Fruit fly (Drosophila melanogaster) whole organism, embryonic: ENCODE measurements around the gene NT1.

Source experiments
- ATbp ChIP-seq: fragments of 200-800 bp; sonication (Bioruptor generic); optimal IDR thresholded peaks from 2 replicates; lab custom pipeline; 2017; ENCODE audit warnings: missing biosample characterization, mild to moderate bottlenecking, missing genetic modification characterization, missing genetic modification reagents
- B-H2 ChIP-seq: fragments of 200-800 bp; sonication (Bioruptor generic); optimal IDR thresholded peaks from 2 replicates; lab custom pipeline; 2018; ENCODE audit warnings: missing biosample characterization, mild to moderate bottlenecking, missing genetic modification characterization
- Bgb ChIP-seq: fragments of 200-800 bp; sonication (Bioruptor generic); IDR thresholded peaks from 2 replicates; pipeline ENCODE4 v1.3.6; 2022; ENCODE audit warnings: missing biosample characterization, missing genetic modification characterization; ENCODE audit not compliant: partially characterized antibody
- BtbVII ChIP-seq: fragments of 200-800 bp; sonication (Bioruptor generic); optimal IDR thresholded peaks from 3 replicates; lab custom pipeline; 2017; ENCODE audit warnings: missing biosample characterization, mild to moderate bottlenecking, missing genetic modification characterization
- CG10274 ChIP-seq: fragments of 200-800 bp; sonication (Bioruptor generic); optimal IDR thresholded peaks from 3 replicates; lab custom pipeline; 2017; ENCODE audit warnings: missing biosample characterization, mild to moderate bottlenecking, missing genetic modification characterization
- CG10543 ChIP-seq: fragments of 200-800 bp; sonication (Bioruptor generic); optimal IDR thresholded peaks from 3 replicates; lab custom pipeline; 2017; ENCODE audit warnings: missing biosample characterization, mild to moderate bottlenecking, missing genetic modification characterization, moderate library complexity
- CG11093 ChIP-seq: fragments of 200-800 bp; sonication (Bioruptor generic); IDR thresholded peaks from 3 replicates; pipeline ENCODE4 v1.3.6; 2022; ENCODE audit warnings: missing biosample characterization, missing genetic modification characterization
- CG1233 ChIP-seq: fragments of 200-800 bp; sonication (Bioruptor generic); optimal IDR thresholded peaks from 4 replicates; lab custom pipeline; 2018; ENCODE audit warnings: missing biosample characterization, mild to moderate bottlenecking, missing genetic modification characterization
- CG13123 ChIP-seq: fragments of 200-800 bp; sonication (Bioruptor generic); optimal IDR thresholded peaks from 2 replicates; lab custom pipeline; 2016; ENCODE audit warnings: missing biosample characterization, missing genetic modification characterization
- CG13775 ChIP-seq: fragments of 200-800 bp; sonication (Bioruptor generic); optimal IDR thresholded peaks from 3 replicates; lab custom pipeline; 2017; ENCODE audit warnings: missing biosample characterization, mild to moderate bottlenecking, missing genetic modification characterization
- CG16863 ChIP-seq: fragments of 200-800 bp; sonication (Bioruptor generic); optimal IDR thresholded peaks from 3 replicates; lab custom pipeline; 2016; ENCODE audit warnings: missing biosample characterization, missing genetic modification characterization
- CG17359 ChIP-seq: fragments of 200-800 bp; sonication (Bioruptor generic); optimal IDR thresholded peaks from 3 replicates; lab custom pipeline; 2018; ENCODE audit warnings: missing biosample characterization, mild to moderate bottlenecking, missing genetic modification characterization, moderate library complexity
- CG17568 ChIP-seq: fragments of 200-800 bp; sonication (Bioruptor generic); optimal IDR thresholded peaks from 2 replicates; lab custom pipeline; 2018; ENCODE audit warnings: missing biosample characterization, mild to moderate bottlenecking, missing genetic modification characterization, moderate library complexity
- CG18619 ChIP-seq: fragments of 200-800 bp; sonication (Bioruptor generic); optimal IDR thresholded peaks from 3 replicates; lab custom pipeline; 2017; ENCODE audit warnings: missing biosample characterization, mild to moderate bottlenecking, missing genetic modification characterization
- CG2678 ChIP-seq: fragments of 200-800 bp; sonication (Bioruptor generic); optimal IDR thresholded peaks from 3 replicates; lab custom pipeline; 2019; ENCODE audit warnings: missing biosample characterization, mild to moderate bottlenecking, missing genetic modification characterization, moderate library complexity
- CG31365 ChIP-seq: fragments of 200-800 bp; sonication (Bioruptor generic); optimal IDR thresholded peaks from 2 replicates; lab custom pipeline; 2018; ENCODE audit warnings: missing biosample characterization, mild to moderate bottlenecking, missing genetic modification characterization
- CG43689 ChIP-seq: fragments of 200-800 bp; sonication (Bioruptor generic); IDR thresholded peaks from 2 replicates; pipeline ENCODE4 v1.3.6; 2022; ENCODE audit warnings: missing biosample characterization, missing genetic modification characterization
- CG4730 ChIP-seq: fragments of 200-800 bp; sonication (Bioruptor generic); IDR thresholded peaks from 2 replicates; pipeline ENCODE4 v1.3.6; 2022; ENCODE audit warnings: missing biosample characterization, missing genetic modification characterization
- CG5180 ChIP-seq: fragments of 200-800 bp; sonication (Bioruptor generic); optimal IDR thresholded peaks from 3 replicates; lab custom pipeline; 2017; ENCODE audit warnings: missing biosample characterization, missing genetic modification characterization, mild to moderate bottlenecking, moderate library complexity, missing genetic modification reagents
- CG6689 ChIP-seq: fragments of 200-800 bp; sonication (Bioruptor generic); IDR thresholded peaks from 2 replicates; pipeline ENCODE4 v1.3.6; 2022; ENCODE audit warnings: missing biosample characterization, missing genetic modification characterization
- CG6765 ChIP-seq: fragments of 200-800 bp; sonication (Bioruptor generic); optimal IDR thresholded peaks from 3 replicates; lab custom pipeline; 2017; ENCODE audit warnings: missing biosample characterization, mild to moderate bottlenecking, missing genetic modification characterization
- CG6791 ChIP-seq: fragments of 200-800 bp; sonication (Bioruptor generic); IDR thresholded peaks from 3 replicates; pipeline ENCODE4 v1.3.6; 2022; ENCODE audit warnings: missing biosample characterization, missing genetic modification characterization; ENCODE audit not compliant: partially characterized antibody
- CG8478 ChIP-seq: fragments of >200 bp; optimal IDR thresholded peaks from 2 replicates; lab custom pipeline; 2018
- CG9437 ChIP-seq: fragments of 200-800 bp; sonication (Bioruptor generic); optimal IDR thresholded peaks from 2 replicates; lab custom pipeline; 2018; ENCODE audit warnings: missing biosample characterization, mild to moderate bottlenecking, missing genetic modification characterization
- Dll ChIP-seq: fragments of 200-800 bp; sonication (Bioruptor generic); IDR thresholded peaks from 4 replicates; pipeline ENCODE4 v1.3.6; 2022; ENCODE audit warnings: missing biosample characterization, missing genetic modification characterization; ENCODE audit not compliant: partially characterized antibody
- Eip74EF ChIP-seq, 2 experiments: fragments of 200-800 bp in 1 of 2; fragments of >200 bp in 1 of 2; sonication (Bioruptor generic) in 1 of 2; optimal IDR thresholded peaks; 2 replicates each; lab custom pipeline; 2017 to 2019; ENCODE audit warnings: missing biosample characterization in 2 of 2, missing genetic modification characterization in 2 of 2, mild to moderate bottlenecking in 1 of 2, moderate library complexity in 1 of 2
- Hand ChIP-seq: fragments of 200-800 bp; sonication (Bioruptor generic); optimal IDR thresholded peaks from 2 replicates; lab custom pipeline; 2017; ENCODE audit warnings: mild to moderate bottlenecking, missing biosample characterization, missing genetic modification reagents, missing genetic modification characterization
- Hsf ChIP-seq: fragments of 200-800 bp; sonication (Bioruptor generic); optimal IDR thresholded peaks from 3 replicates; lab custom pipeline; 2016; ENCODE audit warnings: missing biosample characterization, missing genetic modification characterization
- Max ChIP-seq: fragments of 200-800 bp; sonication (Bioruptor generic); optimal IDR thresholded peaks from 2 replicates; lab custom pipeline; 2016; ENCODE audit warnings: missing biosample characterization, mild to moderate bottlenecking, missing genetic modification characterization
- Mes4 ChIP-seq: fragments of 200-800 bp; sonication (Bioruptor generic); optimal IDR thresholded peaks from 2 replicates; lab custom pipeline; 2016; ENCODE audit warnings: missing biosample characterization, missing genetic modification characterization
- Ptx1 ChIP-seq: fragments of 200-800 bp; sonication (Bioruptor generic); IDR thresholded peaks from 2 replicates; pipeline ENCODE4 v1.3.6; 2022; ENCODE audit warnings: missing biosample characterization, missing genetic modification characterization
- Sox100B ChIP-seq: fragments of 200-800 bp; sonication (Bioruptor generic); optimal IDR thresholded peaks from 3 replicates; lab custom pipeline; 2018; ENCODE audit warnings: missing biosample characterization, mild to moderate bottlenecking, missing genetic modification characterization
- chm ChIP-seq: fragments of 200-800 bp; sonication (Bioruptor generic); IDR thresholded peaks from 2 replicates; pipeline ENCODE4 v1.3.6; 2022; ENCODE audit warnings: missing biosample characterization, missing genetic modification characterization
- corto ChIP-seq: fragments of 200-800 bp; sonication (Bioruptor generic); optimal IDR thresholded peaks from 2 replicates; lab custom pipeline; 2016; ENCODE audit warnings: missing biosample characterization, mild to moderate bottlenecking, missing genetic modification characterization, moderate library complexity
- eve ChIP-seq, 2 experiments: fragments of >200 bp; optimal IDR thresholded peaks; 2 replicates each; lab custom pipeline; 2017; ENCODE audit warnings: missing biosample characterization in 2 of 2, missing genetic modification characterization in 2 of 2
- exex ChIP-seq: fragments of 200-800 bp; sonication (Bioruptor generic); optimal IDR thresholded peaks from 4 replicates; lab custom pipeline; 2018; ENCODE audit warnings: missing biosample characterization, mild to moderate bottlenecking, missing genetic modification characterization, moderate library complexity
- ftz-f1 ChIP-seq: fragments of 200-800 bp; sonication (Bioruptor generic); optimal IDR thresholded peaks from 2 replicates; lab custom pipeline; 2016; ENCODE audit warnings: missing biosample characterization, missing genetic modification characterization
- hkb ChIP-seq, 2 experiments: fragments of 200-800 bp in 1 of 2; fragments of >200 bp in 1 of 2; sonication (Bioruptor generic) in 1 of 2; IDR thresholded peaks in 1 of 2; optimal IDR thresholded peaks in 1 of 2; 2 replicates each; pipeline versions ENCODE4 v1.3.6 to Lab custom; 2017 to 2022; ENCODE audit warnings: missing biosample characterization in 1 of 2, missing genetic modification characterization in 1 of 2
- ken ChIP-seq: fragments of 200-800 bp; sonication (Bioruptor generic); IDR thresholded peaks from 3 replicates; pipeline ENCODE4 v1.3.6; 2022; ENCODE audit warnings: missing biosample characterization, missing genetic modification characterization
- klu ChIP-seq: fragments of 200-800 bp; sonication (Bioruptor generic); IDR thresholded peaks from 2 replicates; pipeline ENCODE4 v1.3.6; 2022; ENCODE audit warnings: missing biosample characterization, missing genetic modification characterization
- pho ChIP-seq: fragments of 200-800 bp; sonication (Bioruptor generic); optimal IDR thresholded peaks from 2 replicates; lab custom pipeline; 2016; ENCODE audit warnings: missing biosample characterization, missing genetic modification characterization
- ro ChIP-seq: fragments of 200-800 bp; sonication (Bioruptor generic); IDR thresholded peaks from 2 replicates; pipeline ENCODE4 v1.3.6; 2022; ENCODE audit warnings: missing biosample characterization, missing genetic modification characterization
- schlank ChIP-seq: fragments of 200-800 bp; sonication (Bioruptor generic); optimal IDR thresholded peaks from 2 replicates; lab custom pipeline; 2018; ENCODE audit warnings: missing biosample characterization, mild to moderate bottlenecking, missing genetic modification characterization
- slp2 ChIP-seq: fragments of 200-800 bp; sonication (Bioruptor generic); optimal IDR thresholded peaks from 2 replicates; lab custom pipeline; 2016; ENCODE audit warnings: missing biosample characterization, missing genetic modification characterization
- tap ChIP-seq: fragments of 200-800 bp; optimal IDR thresholded peaks from 3 replicates; lab custom pipeline; 2019; ENCODE audit warnings: missing biosample characterization, mild to moderate bottlenecking, missing genetic modification characterization, moderate library complexity
- tin ChIP-seq: fragments of 200-800 bp; sonication (Bioruptor generic); optimal IDR thresholded peaks from 3 replicates; lab custom pipeline; 2016; ENCODE audit warnings: missing biosample characterization, missing genetic modification characterization
- trem ChIP-seq: fragments of 200-800 bp; optimal IDR thresholded peaks from 3 replicates; lab custom pipeline; 2019; ENCODE audit warnings: missing biosample characterization, mild to moderate bottlenecking, missing genetic modification characterization, moderate library complexity
- usp ChIP-seq: fragments of >200 bp; optimal IDR thresholded peaks from 2 replicates; lab custom pipeline; 2017; ENCODE audit warnings: missing biosample characterization, missing genetic modification characterization
- z ChIP-seq: fragments of 200-800 bp; sonication (Bioruptor generic); IDR thresholded peaks from 3 replicates; pipeline ENCODE4 v1.3.6; 2022; ENCODE audit warnings: missing biosample characterization, missing genetic modification characterization

The NT1 gene

DNA sequence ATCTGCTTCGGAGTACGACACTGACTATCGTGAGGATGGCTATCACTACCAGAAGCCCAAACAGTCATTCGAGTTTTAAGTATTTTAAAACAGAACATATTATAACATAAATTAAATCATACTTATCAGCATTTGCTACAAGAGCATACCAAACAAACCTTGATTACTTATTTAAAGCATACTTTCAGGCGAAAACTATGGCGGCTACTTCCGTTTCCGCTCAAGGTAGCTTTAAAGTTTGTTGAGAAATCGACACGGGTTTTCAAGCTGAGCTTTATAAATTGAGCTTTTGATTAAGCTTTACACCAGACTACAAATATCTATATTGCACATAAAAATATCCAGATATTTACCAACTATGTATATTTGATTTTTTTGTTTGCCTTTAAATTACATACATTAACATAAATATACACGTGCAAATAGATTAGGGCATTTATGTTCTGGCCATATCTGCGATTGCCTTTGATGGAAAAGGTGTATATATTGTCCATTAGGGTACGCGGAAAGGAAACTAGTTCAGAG is 33.2 kb downstream of the NT1 start (continued):
- no peak for TF ChIP-seq CG6791 (GFP tag; lab: Robert Waterston, UW)
- peak; percentile 85 for TF ChIP-seq CG10543 (GFP tag; lab: Kevin White, UChicago)
- peak; percentile 94 for TF ChIP-seq BtbVII
- peak; percentile 71 for TF ChIP-seq CG2678 (tag; lab: Kevin White, UChicago)
- TF ChIP-seq CG31365, result peak; percentile 90
- peak; percentile 86 for TF ChIP-seq CG17359
- peak; percentile 69 for TF ChIP-seq Max (GFP tag; lab: Kevin White, UChicago)
- TF ChIP-seq trem (tag; lab: Kevin White, UChicago), result peak; percentile 57
- TF ChIP-seq CG11093 (GFP tag; lab: Robert Waterston, UW), result no peak
- TF ChIP-seq Sox100B (GFP tag; lab: Kevin White, UChicago), result peak; percentile 84
- TF ChIP-seq CG1233, result peak; percentile 93
- TF ChIP-seq Dll (GFP tag; lab: Robert Waterston, UW), result no peak
- TF ChIP-seq Ptx1 (GFP tag; lab: Robert Waterston, UW), result no peak; the same call in 1 of the 2 replicates
- peak; percentile 77 for TF ChIP-seq tap
- TF ChIP-seq CG43689 (GFP tag; lab: Robert Waterston, UW), result peak; percentile 66
- TF ChIP-seq CG10274 (GFP tag; lab: Kevin White, UChicago), result peak; percentile 69
- TF ChIP-seq CG17568, result peak; percentile 98
- no peak for TF ChIP-seq hkb (optimal IDR thresholded peaks at IDR 0.05; lab: Kevin White, UChicago)
- peak; percentile 92 for TF ChIP-seq hkb (GFP tag; IDR thresholded peaks at IDR 0.05; lab: Robert Waterston, UW)
- peak; percentile 47 for TF ChIP-seq CG13123 (GFP tag; lab: Kevin White, UChicago)
- 0 out of 3 replicates have a peak, but pooled peaks have one; percentile 30 for TF ChIP-seq z (GFP tag; lab: Robert Waterston, UW)
- peak; percentile 92 for TF ChIP-seq B-H2
- TF ChIP-seq Eip74EF (GFP tag; optimal IDR thresholded peaks at IDR 0.05; lab: Kevin White, UChicago), result peak in 1 of 2 experiments; percentile 82
- peak; percentile 92 for TF ChIP-seq ATbp (GFP tag; lab: Kevin White, UChicago)
- peak; percentile 27; the same call in 1 of the 3 replicates for TF ChIP-seq ken (GFP tag; lab: Robert Waterston, UW)
- peak; percentile 55 for TF ChIP-seq tin (GFP tag; lab: Kevin White, UChicago)
- peak; percentile 72 for TF ChIP-seq Hsf
- peak; percentile 70 for TF ChIP-seq CG5180 (GFP tag; lab: Kevin White, UChicago)
- no peak for TF ChIP-seq ro (GFP tag; lab: Robert Waterston, UW)
- TF ChIP-seq schlank (tag; lab: Kevin White, UChicago), result peak; percentile 85
- TF ChIP-seq CG9437 (GFP tag; lab: Kevin White, UChicago), result peak; percentile 72
- peak; percentile 85 for TF ChIP-seq CG18619 (GFP tag; lab: Kevin White, UChicago)
- peak; percentile 98 for TF ChIP-seq CG6765
- TF ChIP-seq klu (GFP tag; lab: Robert Waterston, UW), result no peak
- TF ChIP-seq ftz-f1 (GFP tag; lab: Kevin White, UChicago), result no peak
- peak; percentile 57 for TF ChIP-seq exex
- TF ChIP-seq CG13775 (GFP tag; lab: Kevin White, UChicago), result peak; percentile 76
- TF ChIP-seq Mes4 (GFP tag; lab: Kevin White, UChicago), result peak; percentile 76
- TF ChIP-seq eve (GFP tag; optimal IDR thresholded peaks at IDR 0.05; lab: Kevin White, UChicago), result peak in 1 of 2 experiments; percentile 62
- peak; percentile 89; the same call in 1 of the 2 replicates for TF ChIP-seq chm (GFP tag; lab: Robert Waterston, UW)
- peak; percentile 89 for TF ChIP-seq Hand
- TF ChIP-seq usp (GFP tag; lab: Kevin White, UChicago), result no peak
- no peak for TF ChIP-seq corto (GFP tag; lab: Kevin White, UChicago)
- TF ChIP-seq Bgb, result no peak
- TF ChIP-seq CG16863 (GFP tag; lab: Kevin White, UChicago), result peak; percentile 53
- TF ChIP-seq CG6689 (GFP tag; lab: Robert Waterston, UW), result peak; percentile 12; the same call in 1 of the 2 replicates
- TF ChIP-seq pho (GFP tag; lab: Kevin White, UChicago), result peak; percentile 33
- peak; percentile 52 for TF ChIP-seq slp2 (GFP tag; lab: Kevin White, UChicago)
- TF ChIP-seq CG4730 (GFP tag; lab: Robert Waterston, UW), result no peak
- no peak for TF ChIP-seq CG8478 (lab: Kevin White, UChicago)
